Worm (Caenorhabditis elegans): ENCODE measurements around the gene R04B5.7.
A peak's percentile ranks its signal among the peaks of the same experiment; 100 is the strongest.

Gene R04B5.7

DNA sequence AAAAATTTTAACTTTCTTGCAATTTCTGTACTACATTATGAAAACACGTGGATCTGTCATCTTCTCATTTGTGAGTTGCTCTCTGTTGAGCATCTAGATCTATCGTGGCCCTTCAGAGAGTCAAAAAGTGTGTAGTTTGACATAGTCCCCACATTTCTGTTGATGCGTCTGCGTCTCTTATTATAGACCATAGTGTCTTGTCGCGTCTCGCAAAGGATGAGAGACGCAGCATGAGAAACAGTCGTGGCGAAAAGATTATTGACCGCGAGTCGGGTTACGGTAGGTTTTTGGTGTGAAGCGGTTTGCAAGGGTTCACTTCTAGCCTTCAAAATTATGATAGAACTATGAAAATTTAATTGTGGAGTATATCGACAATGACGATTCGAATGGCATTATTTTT, 48.1 kb downstream of the R04B5.7 start:
- TF ChIP-seq elt-1 (tag; optimal IDR thresholded peaks at IDR 0.05), result no peak
- no peak for TF ChIP-seq aly-2 (tag; optimal IDR thresholded peaks at IDR 0.05)
- no peak for TF ChIP-seq R02D3.7 (tag; optimal IDR thresholded peaks at IDR 0.05)
- TF ChIP-seq ztf-4 (tag; optimal IDR thresholded peaks at IDR 0.05), result no peak
- no peak for TF ChIP-seq ZK546.5 (tag; optimal IDR thresholded peaks at IDR 0.05)
- TF ChIP-seq lin-13 (GFP tag; optimal IDR thresholded peaks at IDR 0.05), result peak; percentile 40
- peak; percentile 74 for TF ChIP-seq unc-55 (GFP tag; optimal IDR thresholded peaks at IDR 0.05)
- TF ChIP-seq snpc-4 (tag; optimal IDR thresholded peaks at IDR 0.05), result no peak
- no peak for TF ChIP-seq ama-1 (optimal IDR thresholded peaks at IDR 0.05)
- TF ChIP-seq unc-39 (tag; optimal IDR thresholded peaks at IDR 0.05), result no peak
- TF ChIP-seq nhr-6 (tag; optimal IDR thresholded peaks at IDR 0.05), result peak; percentile 23
- peak; percentile 80 for TF ChIP-seq nhr-129 (tag; optimal IDR thresholded peaks at IDR 0.05)
- no peak for TF ChIP-seq peb-1 (tag; optimal IDR thresholded peaks at IDR 0.05)
- no peak for TF ChIP-seq dmd-4 (tag; optimal IDR thresholded peaks at IDR 0.05)
- no peak for TF ChIP-seq ceh-82 (tag; optimal IDR thresholded peaks at IDR 0.05)
- TF ChIP-seq nhr-77 (tag; optimal IDR thresholded peaks at IDR 0.05), result no peak
- TF ChIP-seq elt-3 (tag; optimal IDR thresholded peaks at IDR 0.05), result no peak
- peak; percentile 3 for TF ChIP-seq nhr-25 (tag; optimal IDR thresholded peaks at IDR 0.05)
- peak in 1 of 2 experiments; percentile 71 for TF ChIP-seq mdl-1 (tag; optimal IDR thresholded peaks at IDR 0.05)
- peak; percentile 81 for TF ChIP-seq crh-2 (tag; optimal IDR thresholded peaks at IDR 0.05)
- TF ChIP-seq nhr-23 (tag; optimal IDR thresholded peaks at IDR 0.05), result no peak
- TF ChIP-seq egl-27 (tag; optimal IDR thresholded peaks at IDR 0.05), result peak; percentile 71
- TF ChIP-seq lin-11 (tag; optimal IDR thresholded peaks at IDR 0.05), result peak; percentile 27
- TF ChIP-seq fos-1 (tag; optimal IDR thresholded peaks at IDR 0.05), result peak; percentile 46
- TF ChIP-seq ztf-1 (GFP tag; conservative IDR thresholded peaks at IDR 0.05), result no peak
- TF ChIP-seq zag-1 (tag; optimal IDR thresholded peaks at IDR 0.05), result peak; percentile 28
- no peak for TF ChIP-seq alr-1 (tag; optimal IDR thresholded peaks at IDR 0.05)
- TF ChIP-seq gmeb-1 (tag; optimal IDR thresholded peaks at IDR 0.05), result peak; percentile 42
- TF ChIP-seq ztf-11 (tag; optimal IDR thresholded peaks at IDR 0.05), result no peak
- TF ChIP-seq Y55F3AM.14 (GFP tag; optimal IDR thresholded peaks at IDR 0.05), result no peak
- no peak for TF ChIP-seq lin-39 (tag; optimal IDR thresholded peaks at IDR 0.05)
- no peak for TF ChIP-seq skn-1 (tag; optimal IDR thresholded peaks at IDR 0.05)
- TF ChIP-seq ceh-16 (tag; optimal IDR thresholded peaks at IDR 0.05), result no peak
- no peak for TF ChIP-seq nhr-11 (tag; optimal IDR thresholded peaks at IDR 0.05)
- TF ChIP-seq nhr-10 (tag; optimal IDR thresholded peaks at IDR 0.05), result peak; percentile 8
- peak; percentile 53 for TF ChIP-seq sma-3 (GFP tag; optimal IDR thresholded peaks at IDR 0.05)
- peak; percentile 89 to 98 for TF ChIP-seq lsy-2 (tag; optimal IDR thresholded peaks at IDR 0.05)
- TF ChIP-seq mbf-1 (tag; optimal IDR thresholded peaks at IDR 0.05), result no peak
- peak; percentile 95 for TF ChIP-seq sma-9 (GFP tag; optimal IDR thresholded peaks at IDR 0.05)
- no peak for TF ChIP-seq sma-9 (tag; optimal IDR thresholded peaks at IDR 0.05)
- no peak for TF ChIP-seq unc-62 (GFP tag; optimal IDR thresholded peaks at IDR 0.05)
- TF ChIP-seq nhr-21 (tag; optimal IDR thresholded peaks at IDR 0.05), result peak; percentile 39
- TF ChIP-seq nhr-12 (tag; optimal IDR thresholded peaks at IDR 0.05), result no peak
- TF ChIP-seq sem-4 (tag; optimal IDR thresholded peaks at IDR 0.05), result peak; percentile 4
- peak; percentile 84 for TF ChIP-seq C34F6.9 (tag; optimal IDR thresholded peaks at IDR 0.05)
- TF ChIP-seq F13H6.1 (tag; optimal IDR thresholded peaks at IDR 0.05), result peak; percentile 80
- no peak for TF ChIP-seq blmp-1 (tag; optimal IDR thresholded peaks at IDR 0.05; ENCODE audit: insufficient read depth)
- TF ChIP-seq mab-5 (tag; optimal IDR thresholded peaks at IDR 0.05), result peak; percentile 36
- no peak for TF ChIP-seq nhr-237 (tag; optimal IDR thresholded peaks at IDR 0.05)
